Worm (Caenorhabditis elegans): Measurements from ENCODE around the gene F16B12.6.

The F16B12.6 gene

DNA sequence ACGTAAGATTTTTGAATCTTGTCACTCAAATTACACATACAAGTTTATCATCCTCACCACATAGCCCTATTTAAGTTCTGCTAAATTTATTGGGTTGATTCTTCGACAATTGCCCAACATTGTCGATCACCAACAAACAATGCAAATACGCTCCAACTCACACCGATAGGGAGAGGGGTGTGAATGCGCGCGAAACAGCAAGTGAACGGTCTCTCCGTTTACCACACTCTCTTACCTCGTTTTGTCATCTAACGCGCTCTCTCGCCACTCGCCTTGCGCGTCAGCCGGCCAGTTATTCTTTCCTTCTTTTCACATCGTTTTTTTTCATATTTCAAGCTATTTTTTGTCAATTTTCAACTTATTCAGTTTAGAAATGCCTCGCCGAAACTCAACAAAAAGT, at the start of gene F16B12.6:
Gene F16B12.6 (plus strand): TSS at position 331 of the 400 bp plus-strand sequence.
- no peak for TF ChIP-seq W03F9.2 (tag; optimal IDR thresholded peaks at IDR 0.05)
- TF ChIP-seq dao-5 (tag; optimal IDR thresholded peaks at IDR 0.05): no peak
- peak; percentile 32 for TF ChIP-seq him-1 (tag; optimal IDR thresholded peaks at IDR 0.05)

DNA sequence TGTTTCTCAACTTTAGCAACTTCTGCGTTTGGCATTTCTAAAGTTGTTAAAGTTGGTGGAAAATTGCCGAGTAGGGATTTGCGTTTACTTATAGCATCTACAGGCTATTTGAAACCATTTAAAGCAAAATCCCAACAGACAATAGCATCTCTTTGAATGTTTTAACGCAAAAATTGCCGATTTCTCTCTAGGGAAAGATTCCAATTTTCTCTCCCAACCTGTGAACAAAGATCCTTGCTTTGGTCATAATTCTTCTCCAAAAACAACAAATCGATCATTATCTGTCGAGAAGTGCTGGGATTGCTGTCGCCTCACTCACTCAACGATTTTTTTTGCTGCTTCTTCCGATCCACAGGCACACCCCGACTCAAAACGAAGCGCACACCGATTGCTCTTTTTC, 48.4 kb upstream of the F16B12.6 start:
- TF ChIP-seq W03F9.2 (tag; optimal IDR thresholded peaks at IDR 0.05): no peak
- TF ChIP-seq dao-5 (tag; optimal IDR thresholded peaks at IDR 0.05): no peak
- TF ChIP-seq him-1 (tag; optimal IDR thresholded peaks at IDR 0.05): no peak

DNA sequence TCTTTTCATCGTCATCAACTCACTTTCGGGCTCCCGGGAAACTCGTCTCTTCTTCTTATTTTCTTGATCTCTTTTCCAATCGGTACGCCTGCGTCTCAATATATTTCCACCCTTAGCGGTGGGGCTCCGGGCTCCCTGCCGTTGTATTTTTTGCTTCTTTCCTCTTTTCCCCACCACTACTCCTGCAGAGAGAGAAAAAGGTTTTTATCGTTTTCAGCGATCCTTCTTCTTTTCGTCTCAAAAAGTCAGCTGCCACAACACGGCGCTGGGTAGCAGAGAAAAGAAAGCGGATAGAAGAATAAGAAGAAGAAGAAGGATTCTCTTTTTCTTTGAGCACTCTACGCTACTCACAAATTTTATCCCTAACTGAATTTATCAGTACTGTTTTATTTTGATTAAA, 47.3 kb upstream of the F16B12.6 start:
- TF ChIP-seq dao-5 (tag; optimal IDR thresholded peaks at IDR 0.05): no peak
- no peak for TF ChIP-seq him-1 (tag; optimal IDR thresholded peaks at IDR 0.05)
- TF ChIP-seq W03F9.2 (tag; optimal IDR thresholded peaks at IDR 0.05): no peak

DNA sequence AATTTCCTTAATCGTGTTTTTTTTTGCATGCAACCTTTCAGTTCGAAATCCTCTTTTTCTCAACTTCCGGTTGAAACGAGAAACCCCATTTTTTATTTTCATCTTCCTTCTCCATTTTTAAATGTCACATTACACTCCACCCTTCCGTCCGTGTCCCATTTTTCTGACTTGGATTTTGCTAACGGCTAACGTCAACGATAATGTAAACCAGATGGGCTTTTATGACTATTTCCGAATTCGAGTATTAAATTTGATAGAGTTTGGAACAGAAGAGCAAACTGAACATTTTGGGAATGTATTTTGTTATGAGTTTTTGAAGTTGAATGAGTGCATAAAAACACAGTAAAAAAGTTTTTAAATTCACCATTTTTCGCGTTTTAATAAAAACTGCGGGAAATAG, 46.4 kb upstream of the F16B12.6 start:
- TF ChIP-seq dao-5 (tag; optimal IDR thresholded peaks at IDR 0.05) (no peak), him-1 (tag; optimal IDR thresholded peaks at IDR 0.05) (no peak), W03F9.2 (tag; optimal IDR thresholded peaks at IDR 0.05) (no peak)

ce11 chrX:14056527-14056926, 45.6 kb upstream of the F16B12.6 start:
- TF ChIP-seq W03F9.2 (tag; optimal IDR thresholded peaks at IDR 0.05) (no peak), dao-5 (tag; optimal IDR thresholded peaks at IDR 0.05) (no peak), him-1 (tag; optimal IDR thresholded peaks at IDR 0.05) (no peak)

- TF ChIP-seq W03F9.2 (tag; optimal IDR thresholded peaks at IDR 0.05) (no peak), him-1 (tag; optimal IDR thresholded peaks at IDR 0.05) (no peak)
These were observed 39.3 kb upstream of the F16B12.6 start for ce11 chrX:14062771-14063170.

DNA sequence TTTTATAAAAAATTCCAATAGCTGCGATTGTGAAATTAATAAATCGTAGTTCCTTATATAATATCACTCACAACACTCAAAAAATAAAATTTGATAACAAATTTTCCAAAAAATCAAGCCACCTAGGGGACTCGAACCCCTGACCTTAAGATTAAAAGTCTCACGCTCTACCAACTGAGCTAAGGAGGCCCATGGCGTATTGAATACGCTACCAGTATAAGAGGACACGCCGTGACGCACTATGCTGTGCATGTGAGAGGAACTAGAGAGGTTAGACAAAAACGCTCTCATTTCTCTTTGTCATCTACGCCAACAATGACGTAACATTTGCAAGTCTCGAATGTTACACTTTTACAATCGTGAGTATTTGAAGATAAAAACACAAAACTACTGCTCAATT, 38.3 kb upstream of the F16B12.6 start:
- TF ChIP-seq him-1 (tag; optimal IDR thresholded peaks at IDR 0.05): peak; percentile 97
- TF ChIP-seq dao-5 (tag; optimal IDR thresholded peaks at IDR 0.05): peak; percentile 90
- peak; percentile 58 for TF ChIP-seq W03F9.2 (tag; optimal IDR thresholded peaks at IDR 0.05)

ce11 chrX:14067641-14068040, 34.5 kb upstream of the F16B12.6 start, which contains the start of gene lgc-21:
Gene lgc-21 (minus strand): TSS chrX:14067984.
- no peak for TF ChIP-seq W03F9.2 (tag; optimal IDR thresholded peaks at IDR 0.05)
- TF ChIP-seq him-1 (tag; optimal IDR thresholded peaks at IDR 0.05): no peak
- TF ChIP-seq dao-5 (tag; optimal IDR thresholded peaks at IDR 0.05): no peak

- TF ChIP-seq him-1 (tag; optimal IDR thresholded peaks at IDR 0.05) (no peak), dao-5 (tag; optimal IDR thresholded peaks at IDR 0.05) (no peak), W03F9.2 (tag; optimal IDR thresholded peaks at IDR 0.05) (no peak)
These were observed 32.6 kb upstream of the F16B12.6 start for ce11 chrX:14069528-14069927.

DNA sequence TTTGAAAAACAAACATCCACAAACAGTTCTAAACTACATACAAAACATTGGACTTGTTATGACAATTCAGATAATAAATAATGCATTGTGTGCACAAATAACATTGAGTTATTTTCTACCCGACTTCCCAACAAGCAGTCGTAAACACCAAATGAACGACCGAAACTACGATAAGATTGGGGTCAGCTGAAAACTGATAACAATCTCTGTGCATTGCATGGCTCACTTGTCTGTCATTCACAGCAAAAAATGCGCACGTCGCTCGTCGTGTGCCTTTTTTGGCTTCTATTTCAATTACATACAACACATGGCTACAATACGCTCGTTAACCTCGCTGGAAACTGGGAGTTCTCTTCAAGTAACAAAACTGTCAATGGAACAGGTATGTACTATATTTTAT, 31.2 kb upstream of the F16B12.6 start, which contains the start of gene C33G3.4:
Gene C33G3.4 (plus strand): TSS at position 213 of the 400 bp plus-strand sequence.
- TF ChIP-seq W03F9.2 (tag; optimal IDR thresholded peaks at IDR 0.05): peak; percentile 18
- TF ChIP-seq dao-5 (tag; optimal IDR thresholded peaks at IDR 0.05): no peak

DNA sequence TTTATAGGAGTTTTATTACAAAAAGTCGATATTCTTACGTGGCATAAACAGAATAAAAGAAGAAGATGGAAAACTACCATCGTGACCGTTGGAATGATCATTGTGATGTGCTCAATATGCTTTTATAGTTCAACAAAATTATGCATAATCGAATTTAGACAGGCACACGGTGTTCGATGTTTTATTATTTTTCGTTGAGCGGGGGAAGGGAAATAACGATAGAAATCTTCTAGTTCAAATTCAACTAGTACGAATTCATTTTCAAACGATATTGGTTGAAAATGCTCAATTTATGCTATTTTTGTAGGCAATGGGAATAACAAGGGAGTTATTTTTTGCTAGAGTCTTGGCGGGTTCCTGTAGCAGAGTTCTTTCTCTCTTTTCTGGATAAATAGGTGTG, 23.5 kb upstream of the F16B12.6 start, which contains the start of gene C33G3.5:
Gene C33G3.5 (minus strand): TSS at position 101 of the 400 bp plus-strand sequence.
- no peak for TF ChIP-seq dao-5 (tag; optimal IDR thresholded peaks at IDR 0.05)
- TF ChIP-seq him-1 (tag; optimal IDR thresholded peaks at IDR 0.05): no peak
- TF ChIP-seq W03F9.2 (tag; optimal IDR thresholded peaks at IDR 0.05): no peak

ce11 chrX:14084230-14084629, 17.9 kb upstream of the F16B12.6 start, which contains the start of gene C33G3.6:
Gene C33G3.6 (minus strand): TSS chrX:14084330.
- TF ChIP-seq him-1 (tag; optimal IDR thresholded peaks at IDR 0.05) (no peak), W03F9.2 (tag; optimal IDR thresholded peaks at IDR 0.05) (no peak), dao-5 (tag; optimal IDR thresholded peaks at IDR 0.05) (no peak)

DNA sequence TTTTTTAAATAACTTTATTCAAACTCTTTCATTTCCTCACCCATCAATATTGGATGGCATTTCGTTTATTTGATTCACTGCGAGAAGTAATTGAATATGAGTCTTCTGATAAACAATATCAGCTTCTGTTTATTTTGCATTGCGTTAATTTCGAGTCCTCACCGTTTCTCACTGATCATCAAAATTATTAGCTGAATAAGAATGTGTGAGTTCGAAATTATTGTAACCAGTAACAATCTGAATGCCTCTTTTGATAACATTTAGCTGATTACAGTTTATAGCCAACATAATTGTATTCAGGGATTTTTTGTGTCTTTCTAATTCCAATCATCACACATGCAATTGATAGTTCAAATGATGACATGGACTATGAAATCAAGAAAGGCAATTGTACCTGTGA, 16.9 kb upstream of the F16B12.6 start, which contains the start of gene F16B12.1:
Gene F16B12.1 (plus strand): TSS at position 301 of the 400 bp plus-strand sequence.
- TF ChIP-seq him-1 (tag; optimal IDR thresholded peaks at IDR 0.05) (no peak), W03F9.2 (tag; optimal IDR thresholded peaks at IDR 0.05) (no peak), dao-5 (tag; optimal IDR thresholded peaks at IDR 0.05) (no peak)

DNA sequence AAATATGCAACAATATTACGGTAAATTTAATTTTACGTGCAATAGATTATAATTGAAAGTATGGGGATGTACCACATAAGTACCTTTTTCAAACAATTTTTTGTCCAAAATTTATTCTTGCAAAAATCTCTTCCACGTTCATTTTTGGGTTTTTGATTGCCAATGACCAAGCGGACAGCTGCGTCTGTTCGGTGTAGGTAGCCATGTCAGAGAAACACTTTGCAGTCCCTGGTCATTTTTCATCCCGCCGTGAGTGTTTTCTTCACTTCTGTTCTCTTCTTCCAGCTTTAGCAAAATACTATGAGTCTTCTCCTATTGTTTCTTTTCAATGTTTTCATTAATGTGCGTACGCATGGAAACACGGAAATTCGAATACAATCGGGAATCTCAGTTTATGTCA, 12.0 kb upstream of the F16B12.6 start, which contains the start of gene dsl-4:
Gene dsl-4 (plus strand): TSS at position 301 of the 400 bp plus-strand sequence.
- TF ChIP-seq W03F9.2 (tag; optimal IDR thresholded peaks at IDR 0.05) (no peak), him-1 (tag; optimal IDR thresholded peaks at IDR 0.05) (no peak), dao-5 (tag; optimal IDR thresholded peaks at IDR 0.05) (no peak)

ce11 chrX:14090990-14091389, 11.1 kb upstream of the F16B12.6 start:
- TF ChIP-seq him-1 (tag; optimal IDR thresholded peaks at IDR 0.05): no peak
- TF ChIP-seq W03F9.2 (tag; optimal IDR thresholded peaks at IDR 0.05): no peak
- TF ChIP-seq dao-5 (tag; optimal IDR thresholded peaks at IDR 0.05): no peak
